Worm (Caenorhabditis elegans) whole organism, midembryonic: ENCODE results near the gene col-75.

Experiments used
- flt-1 ChIP-seq: fragments of 200-800 bp; sonication (Bioruptor generic); IDR thresholded peaks from 2 replicates; pipeline ENCODE4 v1.3.6; 2022; ENCODE audit warnings: missing genetic modification characterization, missing compliant biosample characterization
- klf-2 ChIP-seq: fragments of 200-800 bp; sonication (Bioruptor generic); conservative IDR thresholded peaks from 2 replicates; pipeline ENCODE4 v1.3.6; 2022; ENCODE audit warnings: missing genetic modification reagents, missing genetic modification characterization, missing compliant biosample characterization
- med-1 ChIP-seq: sonication (generic microtip); optimal IDR thresholded peaks from 2 replicates; lab custom pipeline; 2017; ENCODE audit warnings: missing genetic modification characterization, mild to moderate bottlenecking, missing compliant biosample characterization, antibody characterized with exemption, missing genetic modification reagents; ENCODE audit not compliant: insufficient read depth
- ref-1 ChIP-seq: fragments of 200-800 bp; sonication (Bioruptor generic); conservative IDR thresholded peaks from 2 replicates; pipeline ENCODE4 v1.3.6; 2022; ENCODE audit warnings: missing genetic modification reagents, missing genetic modification characterization, missing compliant biosample characterization
- tab-1 ChIP-seq: fragments of 200-800 bp; sonication (Bioruptor generic); IDR thresholded peaks from 2 replicates; pipeline ENCODE4 v1.3.6; 2022; ENCODE audit warnings: missing genetic modification characterization, missing compliant biosample characterization
- ztf-23 ChIP-seq: fragments of 200-800 bp; sonication (Bioruptor generic); IDR thresholded peaks from 2 replicates; pipeline ENCODE4 v1.3.6; 2022; ENCODE audit warnings: missing genetic modification reagents, missing genetic modification characterization, missing compliant biosample characterization
- ztf-29 ChIP-seq: fragments of 200-800 bp; sonication (Bioruptor generic); IDR thresholded peaks from 2 replicates; pipeline ENCODE4 v1.3.6; 2022; ENCODE audit warnings: missing genetic modification reagents, missing genetic modification characterization, missing compliant biosample characterization

ce11 chrII:6383183-6383695 lies 42.9 kb upstream of the col-75 start, which contains the start of gene F58F12.1:
- peak; percentile 47; the same call in 1 of the 2 replicates for TF ChIP-seq flt-1 (GFP tag; lab: Robert Waterston, UW)
- TF ChIP-seq tab-1 (GFP tag; lab: Robert Waterston, UW) = no peak
- no peak for TF ChIP-seq ztf-23 (GFP tag; lab: Robert Waterston, UW)
- TF ChIP-seq ref-1 (GFP tag; lab: Robert Waterston, UW) = no peak
- no peak for TF ChIP-seq ztf-29
- no peak for TF ChIP-seq klf-2
- no peak for TF ChIP-seq med-1 (GFP tag; lab: Kevin White, UChicago)
